Worm (Caenorhabditis elegans): ENCODE measurements around the gene wip-1.

The wip-1 gene

ce11 chrIII:5018116-5018689 lies at the start of gene wip-1 (continued):
- TF ChIP-seq hlh-12 (tag; optimal IDR thresholded peaks at IDR 0.05), result no peak
- TF ChIP-seq bed-2 (GFP tag; IDR thresholded peaks at IDR 0.05), result peak; percentile 56; the same call in 1 of the 2 replicates
- no peak for TF ChIP-seq nhr-120 (GFP tag; IDR thresholded peaks at IDR 0.05)
- no peak for TF ChIP-seq ccch-3 (GFP tag; optimal IDR thresholded peaks at IDR 0.05)
- TF ChIP-seq tbp1 (GFP tag; optimal IDR thresholded peaks at IDR 0.05), result peak; percentile 79
- 0 out of 2 replicates have a peak, but pooled peaks have one; percentile 81 for TF ChIP-seq bed-1 (GFP tag; IDR thresholded peaks at IDR 0.05)
- TF ChIP-seq somi-1 (GFP tag; optimal IDR thresholded peaks at IDR 0.05), result peak; percentile 94
- peak; percentile 91 for TF ChIP-seq let-526 (GFP tag; IDR thresholded peaks at IDR 0.05)
- peak; percentile 72 for TF ChIP-seq nhr-27 (tag; optimal IDR thresholded peaks at IDR 0.05)
- peak; percentile 99 for TF ChIP-seq pbrm-1 (GFP tag; IDR thresholded peaks at IDR 0.05)
- TF ChIP-seq let-607 (tag; optimal IDR thresholded peaks at IDR 0.05), result peak; percentile 85 to 94
- peak; percentile 99 for TF ChIP-seq nhr-80 (tag; optimal IDR thresholded peaks at IDR 0.05)
- no peak for TF ChIP-seq ceh-40 (GFP tag; IDR thresholded peaks at IDR 0.05)
- TF ChIP-seq Y67H2A.10 (GFP tag; conservative IDR thresholded peaks at IDR 0.05), result peak; percentile 89
- TF ChIP-seq F22D6.2 (tag; optimal IDR thresholded peaks at IDR 0.05), result peak; percentile 87
- peak; percentile 34 for TF ChIP-seq B0261.1 (tag; optimal IDR thresholded peaks at IDR 0.05)
- peak; percentile 95 for TF ChIP-seq lir-1 (GFP tag; conservative IDR thresholded peaks at IDR 0.05)
- peak; percentile 97 for TF ChIP-seq zfh-2 (GFP tag; conservative IDR thresholded peaks at IDR 0.05)
- TF ChIP-seq lag-1 (GFP tag; IDR thresholded peaks at IDR 0.05), result no peak
- TF ChIP-seq fkh-3 (tag; optimal IDR thresholded peaks at IDR 0.05), result peak; percentile 21
- TF ChIP-seq mxl-1 (tag; optimal IDR thresholded peaks at IDR 0.05), result peak; percentile 37
- peak; percentile 100 for TF ChIP-seq attf-5 (GFP tag; optimal IDR thresholded peaks at IDR 0.05)
- peak; percentile 96 for TF ChIP-seq madf-3 (GFP tag; IDR thresholded peaks at IDR 0.05)
- peak; percentile 79 for TF ChIP-seq aptf-2 (GFP tag; conservative IDR thresholded peaks at IDR 0.05)
- peak; percentile 98 for TF ChIP-seq Y95B8A.8 (GFP tag; IDR thresholded peaks at IDR 0.05)
- peak; percentile 96 for TF ChIP-seq unc-130 (GFP tag; optimal IDR thresholded peaks at IDR 0.05)
- peak; percentile 89 for TF ChIP-seq madf-8 (GFP tag; conservative IDR thresholded peaks at IDR 0.05)
- peak; percentile 83 for TF ChIP-seq attf-6 (GFP tag; IDR thresholded peaks at IDR 0.05)
- peak; percentile 96 for TF ChIP-seq repo-1 (tag; optimal IDR thresholded peaks at IDR 0.05)
- TF ChIP-seq nfyb-1 (GFP tag; IDR thresholded peaks at IDR 0.05), result peak; percentile 98
- TF ChIP-seq dpff-1 (tag; optimal IDR thresholded peaks at IDR 0.05), result no peak
- peak; percentile 93 for TF ChIP-seq C06A6.2 (GFP tag; conservative IDR thresholded peaks at IDR 0.05)
- TF ChIP-seq zim-3 (tag; optimal IDR thresholded peaks at IDR 0.05), result peak; percentile 64
- TF ChIP-seq ztf-6 (GFP tag; IDR thresholded peaks at IDR 0.05), result 0 out of 2 replicates have a peak, but pooled peaks have one; percentile 73
- TF ChIP-seq rcor-1 (GFP tag; IDR thresholded peaks at IDR 0.05), result peak; percentile 98
- TF ChIP-seq lin-35 (GFP tag; optimal IDR thresholded peaks at IDR 0.05), result peak; percentile 58 to 97 (median 82)
- TF ChIP-seq F57A8.1 (GFP tag; optimal IDR thresholded peaks at IDR 0.05), result peak; percentile 80
- TF ChIP-seq dox-1 (GFP tag; IDR thresholded peaks at IDR 0.05), result peak; percentile 99
- TF ChIP-seq egl-18 (GFP tag; IDR thresholded peaks at IDR 0.05), result peak; percentile 86
- peak; percentile 71 for TF ChIP-seq F10E7.11 (tag; optimal IDR thresholded peaks at IDR 0.05)
- TF ChIP-seq ama-1 (optimal IDR thresholded peaks at IDR 0.05), result no peak
- TF ChIP-seq ama-1 (GFP tag; optimal IDR thresholded peaks at IDR 0.05), result peak; percentile 27 to 80
- TF ChIP-seq tlf-1 (GFP tag; optimal IDR thresholded peaks at IDR 0.05), result peak; percentile 99
- TF ChIP-seq snpc-1.3 (tag; optimal IDR thresholded peaks at IDR 0.05; ENCODE audit: insufficient read depth), result peak; percentile 96
- peak; percentile 86 for TF ChIP-seq xnd-1 (tag; optimal IDR thresholded peaks at IDR 0.05)
- TF ChIP-seq rpc-1 (optimal IDR thresholded peaks at IDR 0.05), result peak; percentile 3
- TF ChIP-seq rpc-1 (tag; optimal IDR thresholded peaks at IDR 0.05), result peak; percentile 6
- peak; percentile 100 for TF ChIP-seq ztf-18 (tag; optimal IDR thresholded peaks at IDR 0.05)
- peak; percentile 86 for TF ChIP-seq dpl-1 (GFP tag; optimal IDR thresholded peaks at IDR 0.05)
